Worm (Caenorhabditis elegans) whole organism, L2 larva: ENCODE results near the gene B0244.4.

Source experiments
- C34F6.9 ChIP-seq: fragments of 150-350 bp; optimal IDR thresholded peaks from 2 replicates; lab custom pipeline; 2014; ENCODE audit warnings: missing biosample characterization, missing genetic modification characterization
- F13H6.1 ChIP-seq: sonication (generic microtip); optimal IDR thresholded peaks from 2 replicates; lab custom pipeline; 2016; ENCODE audit warnings: missing genetic modification characterization, missing compliant biosample characterization
- R02D3.7 ChIP-seq: fragments of 150-350 bp; optimal IDR thresholded peaks from 2 replicates; lab custom pipeline; 2014; ENCODE audit warnings: missing biosample characterization, missing genetic modification characterization
- Y55F3AM.14 ChIP-seq: fragments of 200-800 bp; sonication (Bioruptor generic); optimal IDR thresholded peaks from 2 replicates; lab custom pipeline; 2018; ENCODE audit warnings: mild to moderate bottlenecking, missing genetic modification characterization, missing compliant biosample characterization
- alr-1 ChIP-seq: fragments of 150-350 bp; optimal IDR thresholded peaks from 2 replicates; lab custom pipeline; 2014; ENCODE audit warnings: missing biosample characterization, missing genetic modification characterization
- ama-1 ChIP-seq: fragments of 150-350 bp; optimal IDR thresholded peaks from 2 replicates; lab custom pipeline; 2018; ENCODE audit warnings: inconsistent platforms
- blmp-1 ChIP-seq: sonication (generic microtip); optimal IDR thresholded peaks from 2 replicates; lab custom pipeline; 2017; ENCODE audit warnings: missing genetic modification characterization, mild to moderate bottlenecking, missing compliant biosample characterization, antibody characterized with exemption, moderate library complexity; ENCODE audit not compliant: insufficient read depth
- ceh-16 ChIP-seq: fragments of 150-350 bp; optimal IDR thresholded peaks from 2 replicates; lab custom pipeline; 2014; ENCODE audit warnings: missing biosample characterization, missing genetic modification characterization
- crh-2 ChIP-seq: sonication (generic microtip); optimal IDR thresholded peaks from 2 replicates; lab custom pipeline; 2017; ENCODE audit warnings: missing biosample characterization, missing genetic modification characterization
- dmd-4 ChIP-seq: sonication (generic microtip); optimal IDR thresholded peaks from 2 replicates; lab custom pipeline; 2017; ENCODE audit warnings: missing biosample characterization, missing genetic modification characterization
- egl-27 ChIP-seq: sonication (generic microtip); optimal IDR thresholded peaks from 3 replicates; lab custom pipeline; 2017; ENCODE audit warnings: missing biosample characterization, missing genetic modification reagents, missing genetic modification characterization
- elt-3 ChIP-seq: sonication (generic microtip); optimal IDR thresholded peaks from 2 replicates; lab custom pipeline; 2017; ENCODE audit warnings: missing biosample characterization, missing genetic modification characterization
- fos-1 ChIP-seq: fragments of 150-350 bp; optimal IDR thresholded peaks from 2 replicates; lab custom pipeline; 2014; ENCODE audit warnings: missing biosample characterization, missing genetic modification characterization
- gmeb-1 ChIP-seq: fragments of 150-350 bp; optimal IDR thresholded peaks from 2 replicates; lab custom pipeline; 2014; ENCODE audit warnings: missing biosample characterization, missing genetic modification characterization
- lin-13 ChIP-seq: fragments of 150-350 bp; optimal IDR thresholded peaks from 2 replicates; lab custom pipeline; 2014; ENCODE audit warnings: missing biosample characterization, missing genetic modification reagents, missing genetic modification characterization
- lin-39 ChIP-seq: fragments of 150-350 bp; optimal IDR thresholded peaks from 2 replicates; lab custom pipeline; 2014; ENCODE audit warnings: missing biosample characterization, missing genetic modification reagents, missing genetic modification characterization
- lsy-2 ChIP-seq, 2 experiments: fragments of 150-350 bp in 1 of 2; sonication (generic microtip) in 1 of 2; optimal IDR thresholded peaks; 2 replicates each; lab custom pipeline; 2014 to 2017; ENCODE audit warnings: missing biosample characterization in 2 of 2, missing genetic modification characterization in 2 of 2
- mab-5 ChIP-seq: fragments of 150-350 bp; optimal IDR thresholded peaks from 2 replicates; lab custom pipeline; 2014; ENCODE audit warnings: missing biosample characterization, missing genetic modification characterization
- mbf-1 ChIP-seq: sonication (generic microtip); optimal IDR thresholded peaks from 2 replicates; lab custom pipeline; 2017; ENCODE audit warnings: missing biosample characterization, missing genetic modification characterization
- mdl-1 ChIP-seq, 2 experiments: fragments of 150-350 bp in 1 of 2; sonication (generic microtip) in 1 of 2; optimal IDR thresholded peaks; 2 replicates each; lab custom pipeline; 2017; ENCODE audit warnings: missing biosample characterization in 2 of 2, missing genetic modification characterization in 2 of 2
- nhr-10 ChIP-seq: sonication (generic microtip); optimal IDR thresholded peaks from 2 replicates; lab custom pipeline; 2017; ENCODE audit warnings: missing biosample characterization, missing genetic modification characterization
- nhr-129 ChIP-seq: fragments of 150-350 bp; optimal IDR thresholded peaks from 2 replicates; lab custom pipeline; 2014; ENCODE audit warnings: missing biosample characterization, missing genetic modification characterization
- nhr-21 ChIP-seq: fragments of 150-350 bp; optimal IDR thresholded peaks from 2 replicates; lab custom pipeline; 2014; ENCODE audit warnings: missing biosample characterization, missing genetic modification characterization
- nhr-237 ChIP-seq: fragments of 150-350 bp; optimal IDR thresholded peaks from 2 replicates; lab custom pipeline; 2014; ENCODE audit warnings: missing biosample characterization, missing genetic modification characterization
- nhr-25 ChIP-seq: fragments of 150-350 bp; sonication (generic microtip); optimal IDR thresholded peaks from 3 replicates; lab custom pipeline; 2014; ENCODE audit warnings: missing biosample characterization, missing genetic modification characterization
- nhr-77 ChIP-seq: fragments of 150-350 bp; optimal IDR thresholded peaks from 2 replicates; lab custom pipeline; 2014; ENCODE audit warnings: missing biosample characterization, missing genetic modification characterization
- peb-1 ChIP-seq: fragments of 150-350 bp; optimal IDR thresholded peaks from 2 replicates; lab custom pipeline; 2014; ENCODE audit warnings: missing biosample characterization, missing genetic modification characterization
- sem-4 ChIP-seq: fragments of 150-350 bp; optimal IDR thresholded peaks from 2 replicates; lab custom pipeline; 2014; ENCODE audit warnings: missing biosample characterization, missing genetic modification reagents, missing genetic modification characterization
- skn-1 ChIP-seq: sonication (generic microtip); optimal IDR thresholded peaks from 2 replicates; lab custom pipeline; 2017; ENCODE audit warnings: missing biosample characterization, missing genetic modification characterization
- sma-3 ChIP-seq: sonication (generic microtip); optimal IDR thresholded peaks from 2 replicates; lab custom pipeline; 2016; ENCODE audit warnings: missing genetic modification reagents, missing genetic modification characterization, missing compliant biosample characterization
- sma-9 ChIP-seq, 2 experiments: fragments of 150-350 bp in 1 of 2; sonication (generic microtip) in 1 of 2; optimal IDR thresholded peaks; 2 replicates each; lab custom pipeline; 2014 to 2016; ENCODE audit warnings: missing genetic modification characterization in 2 of 2, mild to moderate bottlenecking in 1 of 2, missing biosample characterization in 1 of 2, missing compliant biosample characterization in 1 of 2, missing genetic modification reagents in 1 of 2, moderate library complexity in 1 of 2
- snpc-4 ChIP-seq: fragments of 150-350 bp; optimal IDR thresholded peaks from 2 replicates; lab custom pipeline; 2014; ENCODE audit warnings: missing biosample characterization, missing genetic modification characterization
- unc-39 ChIP-seq: fragments of 150-350 bp; optimal IDR thresholded peaks from 2 replicates; lab custom pipeline; 2014; ENCODE audit warnings: missing biosample characterization, missing genetic modification characterization
- unc-62 ChIP-seq: fragments of 150-350 bp; optimal IDR thresholded peaks from 2 replicates; lab custom pipeline; 2014; ENCODE audit warnings: missing biosample characterization, missing genetic modification reagents, missing genetic modification characterization
- ztf-11 ChIP-seq: sonication (generic microtip); optimal IDR thresholded peaks from 2 replicates; lab custom pipeline; 2017; ENCODE audit warnings: missing biosample characterization, missing genetic modification characterization
- ztf-4 ChIP-seq: fragments of 150-350 bp; optimal IDR thresholded peaks from 2 replicates; lab custom pipeline; 2014; ENCODE audit warnings: missing biosample characterization, missing genetic modification characterization

B0244.4 gene

DNA sequence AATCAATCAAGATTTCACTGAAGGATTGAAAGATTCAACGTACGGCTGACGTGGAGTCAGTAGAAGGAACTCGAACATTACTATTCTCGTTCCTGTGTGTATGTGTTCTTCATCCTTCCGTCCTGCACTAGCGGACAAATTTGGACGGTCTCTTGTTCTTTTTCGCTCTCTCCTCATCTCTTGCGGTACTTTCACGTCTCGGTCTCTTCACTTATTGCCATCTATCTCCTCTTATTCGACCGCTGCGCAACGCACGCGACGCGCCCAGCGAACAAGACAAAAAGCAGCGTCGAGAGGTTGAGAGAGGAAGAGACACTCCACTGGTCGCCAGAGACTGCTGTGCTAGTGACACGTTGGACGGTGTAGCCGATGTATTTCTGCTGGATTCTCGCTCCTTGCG lies 31.8 kb upstream of the B0244.4 start (continued):
- peak; percentile 26 for TF ChIP-seq snpc-4
- TF ChIP-seq blmp-1, result peak; percentile 24
- TF ChIP-seq nhr-237 (tag; lab: Kevin White, UChicago), result no peak
- peak; percentile 7 for TF ChIP-seq ztf-4 (tag; lab: Kevin White, UChicago)
- peak; percentile 63 to 68 for TF ChIP-seq mdl-1 (tag; optimal IDR thresholded peaks at IDR 0.05; lab: Kevin White, UChicago)
- TF ChIP-seq nhr-129, result peak; percentile 88
- TF ChIP-seq elt-3 (tag; lab: Kevin White, UChicago), result no peak

- TF ChIP-seq ama-1 (lab: Kevin White, UChicago) (peak; percentile 28), nhr-77 (tag; lab: Kevin White, UChicago) (no peak)
- TF ChIP-seq, all 48 proteins: peak for 1
Observed at ce11 chrIII:5717173-5717748, 30.0 kb upstream of the B0244.4 start.

ce11 chrIII:5718385-5718784 lies 28.9 kb upstream of the B0244.4 start:
- TF ChIP-seq elt-3 (tag; lab: Kevin White, UChicago), result no peak
- no peak for TF ChIP-seq F13H6.1
- TF ChIP-seq egl-27, result no peak
- peak; percentile 4 for TF ChIP-seq ceh-16

ce11 chrIII:5719105-5719831 lies 28.0 kb upstream of the B0244.4 start:
- peak; percentile 80 for TF ChIP-seq ceh-16
- no peak for TF ChIP-seq peb-1 (tag; lab: Kevin White, UChicago)
- TF ChIP-seq blmp-1, result no peak

ce11 chrIII:5719832-5720194 lies 27.5 kb upstream of the B0244.4 start:
- TF ChIP-seq lsy-2 (tag; optimal IDR thresholded peaks at IDR 0.05; lab: Kevin White, UChicago), result peak; percentile 8 to 18
- no peak for TF ChIP-seq nhr-237 (tag; lab: Kevin White, UChicago)
- TF ChIP-seq gmeb-1 (tag; lab: Kevin White, UChicago), result peak; percentile 35

- no peak for TF ChIP-seq nhr-10
- peak; percentile 2 for TF ChIP-seq sma-9 (GFP tag; optimal IDR thresholded peaks at IDR 0.05; lab: Kevin White, UChicago)
- TF ChIP-seq sma-9 (tag; optimal IDR thresholded peaks at IDR 0.05; lab: Kevin White, UChicago), result no peak
- TF ChIP-seq dmd-4 (tag; lab: Kevin White, UChicago), result no peak
Observed at ce11 chrIII:5720266-5721019, 26.8 kb upstream of the B0244.4 start.

DNA sequence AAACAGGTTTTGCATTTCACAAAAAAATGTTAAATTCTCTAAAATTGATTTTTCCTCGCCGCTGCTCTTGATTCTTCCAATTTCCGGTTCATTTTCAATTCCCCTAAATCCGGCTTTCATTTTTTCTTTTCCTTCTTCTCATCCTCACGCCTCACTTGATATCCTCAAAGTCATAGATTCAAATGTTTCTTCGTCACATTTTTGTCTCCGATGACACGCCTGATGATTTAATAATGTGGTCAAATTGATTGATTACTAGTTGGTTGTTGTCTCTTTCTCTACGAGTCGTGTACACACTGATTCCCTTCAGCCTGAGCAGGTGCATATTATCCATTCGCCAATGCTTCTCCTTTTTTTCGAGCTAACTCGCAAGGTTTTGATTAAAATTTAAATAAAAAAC lies 25.8 kb upstream of the B0244.4 start:
- TF ChIP-seq unc-62 (GFP tag; lab: Kevin White, UChicago) (no peak), C34F6.9 (tag; lab: Kevin White, UChicago) (no peak), unc-39 (tag; lab: Kevin White, UChicago) (no peak), lin-39 (tag; lab: Kevin White, UChicago) (no peak)

DNA sequence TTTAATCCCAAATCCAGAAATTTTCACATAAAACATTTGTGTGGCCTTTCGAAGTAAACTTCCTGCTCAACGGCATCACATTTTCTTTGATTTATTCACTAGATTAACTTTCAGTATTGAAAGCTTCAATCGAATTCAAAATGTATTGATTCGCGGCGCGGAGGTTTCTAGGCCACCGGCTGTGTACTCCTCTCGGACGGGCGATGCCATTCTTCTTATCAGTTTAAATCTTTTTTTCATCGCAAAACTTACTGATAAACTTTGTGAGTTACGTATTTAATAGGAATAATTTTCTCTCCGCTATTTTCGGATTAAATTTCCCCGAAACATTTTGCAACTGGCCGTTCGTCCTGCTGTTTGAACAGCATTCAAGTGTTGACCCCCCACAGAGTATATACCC lies 25.4 kb upstream of the B0244.4 start:
- TF ChIP-seq lin-13 (GFP tag; lab: Kevin White, UChicago) (peak; percentile 52), nhr-25 (tag; lab: Kevin White, UChicago) (peak; percentile 24), nhr-21 (tag; lab: Kevin White, UChicago) (peak; percentile 31), skn-1 (tag; lab: Kevin White, UChicago) (peak; percentile 18), nhr-77 (tag; lab: Kevin White, UChicago) (no peak), sma-3 (GFP tag; lab: Kevin White, UChicago) (peak; percentile 84), ztf-4 (tag; lab: Kevin White, UChicago) (peak; percentile 59), F13H6.1 (peak; percentile 71), gmeb-1 (tag; lab: Kevin White, UChicago) (peak; percentile 90), sma-9 (GFP tag; optimal IDR thresholded peaks at IDR 0.05; lab: Kevin White, UChicago) (peak; percentile 93), sma-9 (tag; optimal IDR thresholded peaks at IDR 0.05; lab: Kevin White, UChicago) (no peak), crh-2 (peak; percentile 66), blmp-1 (peak; percentile 28), alr-1 (tag; lab: Kevin White, UChicago) (no peak), C34F6.9 (tag; lab: Kevin White, UChicago) (peak; percentile 68), mab-5 (tag; lab: Kevin White, UChicago) (no peak), mbf-1 (no peak), R02D3.7 (tag; lab: Kevin White, UChicago) (peak; percentile 17), ztf-11 (tag; lab: Kevin White, UChicago) (no peak), lsy-2 (tag; optimal IDR thresholded peaks at IDR 0.05; lab: Kevin White, UChicago) (peak; percentile 34 to 80), sem-4 (tag; lab: Kevin White, UChicago) (peak; percentile 74), Y55F3AM.14 (GFP tag; lab: Kevin White, UChicago) (no peak), fos-1 (tag; lab: Kevin White, UChicago) (peak; percentile 87)
